Worm (Caenorhabditis elegans): ENCODE results near the gene ifd-2.

DNA sequence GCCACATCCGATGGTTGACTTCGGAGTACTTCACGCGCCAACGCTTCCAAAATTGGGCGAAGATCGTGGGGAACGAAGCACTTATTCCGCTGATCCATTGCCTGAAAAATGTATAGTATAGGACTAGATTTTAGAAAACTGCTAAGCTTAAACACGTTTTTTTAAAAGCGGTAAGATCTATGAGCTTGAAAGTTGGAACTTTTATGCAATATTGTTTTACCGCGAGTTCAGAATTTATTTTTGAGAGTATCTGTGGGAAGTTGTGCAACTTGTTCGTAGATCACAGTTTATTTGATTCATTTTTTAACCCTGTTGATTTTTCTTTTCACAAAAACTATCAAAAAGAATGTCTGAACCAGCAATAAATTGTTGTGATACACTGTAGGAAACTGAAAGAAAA, 25.7 kb upstream of the ifd-2 start, which contains the start of gene F39H12.3:
- TF ChIP-seq ZK546.5 (tag; optimal IDR thresholded peaks at IDR 0.05), result no peak
- TF ChIP-seq lin-39 (tag; optimal IDR thresholded peaks at IDR 0.05), result no peak
- TF ChIP-seq gmeb-1 (tag; optimal IDR thresholded peaks at IDR 0.05), result no peak
- no peak for TF ChIP-seq skn-1 (tag; optimal IDR thresholded peaks at IDR 0.05)
- TF ChIP-seq unc-39 (tag; optimal IDR thresholded peaks at IDR 0.05), result no peak
- no peak for TF ChIP-seq lin-13 (GFP tag; optimal IDR thresholded peaks at IDR 0.05)
- TF ChIP-seq sma-9 (GFP tag; optimal IDR thresholded peaks at IDR 0.05), result no peak
- no peak for TF ChIP-seq sma-9 (tag; optimal IDR thresholded peaks at IDR 0.05)
- no peak for TF ChIP-seq ceh-82 (tag; optimal IDR thresholded peaks at IDR 0.05)
- TF ChIP-seq snpc-4 (tag; optimal IDR thresholded peaks at IDR 0.05), result no peak

Data from whole organism, L2 larva.